Fruit fly (Drosophila melanogaster) whole organism, wandering third instar larva: ENCODE data around the gene Peritrophin-A.

Experiments used
- Abd-B ChIP-seq: fragments of >200 bp; optimal IDR thresholded peaks from 2 replicates; lab custom pipeline; 2017; ENCODE audit warnings: missing biosample characterization, missing genetic modification characterization
- CG9705 ChIP-seq: fragments of 200-800 bp; sonication (Bioruptor generic); optimal IDR thresholded peaks from 2 replicates; lab custom pipeline; 2018; ENCODE audit warnings: missing biosample characterization, mild to moderate bottlenecking, missing genetic modification characterization
- CrebA ChIP-seq: fragments of 200-800 bp; sonication (Bioruptor generic); optimal IDR thresholded peaks from 2 replicates; lab custom pipeline; 2016; ENCODE audit warnings: missing biosample characterization, mild to moderate bottlenecking, missing genetic modification characterization, borderline replicate concordance
- Dfd ChIP-seq: fragments of >200 bp; optimal IDR thresholded peaks from 2 replicates; lab custom pipeline; 2017; ENCODE audit warnings: missing biosample characterization, missing genetic modification characterization
- HLH106 ChIP-seq: fragments of 200-800 bp; optimal IDR thresholded peaks from 3 replicates; lab custom pipeline; 2019; ENCODE audit warnings: missing biosample characterization, mild to moderate bottlenecking, missing genetic modification characterization, moderate library complexity
- Hnf4 ChIP-seq: fragments of 200-800 bp; sonication (Bioruptor generic); optimal IDR thresholded peaks from 2 replicates; lab custom pipeline; 2016; ENCODE audit warnings: missing biosample characterization, mild to moderate bottlenecking, missing genetic modification characterization
- Hr78 ChIP-seq: fragments of >200 bp; optimal IDR thresholded peaks from 2 replicates; lab custom pipeline; 2017; ENCODE audit warnings: missing biosample characterization, missing genetic modification characterization
- Hr83 ChIP-seq: fragments of 200-300 bp; sonication (Bioruptor generic); optimal IDR thresholded peaks from 2 replicates; lab custom pipeline; 2016; ENCODE audit warnings: missing biosample characterization, mild to moderate bottlenecking, missing genetic modification characterization, moderate library complexity; ENCODE audit not compliant: poor library complexity, severe bottlenecking
- Jra ChIP-seq: sonication (Bioruptor generic); optimal IDR thresholded peaks from 2 replicates; lab custom pipeline; 2016; ENCODE audit warnings: missing biosample characterization, missing genetic modification characterization
- Myc ChIP-seq: fragments of >200 bp; optimal IDR thresholded peaks from 2 replicates; lab custom pipeline; 2017
- N ChIP-seq: fragments of >200 bp; optimal IDR thresholded peaks from 2 replicates; lab custom pipeline; 2018; ENCODE audit warnings: missing biosample characterization, missing external identifiers, missing genetic modification characterization
- OdsH ChIP-seq: fragments of 200-800 bp; sonication (Bioruptor generic); optimal IDR thresholded peaks from 2 replicates; lab custom pipeline; 2016; ENCODE audit warnings: missing biosample characterization, mild to moderate bottlenecking, missing genetic modification characterization
- Rel ChIP-seq, 2 experiments: fragments of 200-800 bp; sonication (Bioruptor generic) in 1 of 2; optimal IDR thresholded peaks; 2 replicates in 1 of 2; 3 replicates in 1 of 2; lab custom pipeline; 2016 to 2019; ENCODE audit warnings: mild to moderate bottlenecking in 2 of 2, missing biosample characterization in 2 of 2, missing genetic modification characterization in 2 of 2, moderate library complexity in 1 of 2
- Sp1 ChIP-seq: fragments of 200-800 bp; sonication (Bioruptor generic); optimal IDR thresholded peaks from 3 replicates; lab custom pipeline; 2019; ENCODE audit warnings: missing biosample characterization, mild to moderate bottlenecking, missing genetic modification characterization, moderate library complexity
- Vsx2 ChIP-seq: fragments of 200-300, 225-300 bp; sonication (Bioruptor generic); optimal IDR thresholded peaks from 2 replicates; lab custom pipeline; 2018; ENCODE audit warnings: missing biosample characterization, missing genetic modification characterization; ENCODE audit not compliant: partially characterized antibody
- br ChIP-seq: fragments of 200-800 bp; sonication (Bioruptor generic); optimal IDR thresholded peaks from 2 replicates; lab custom pipeline; 2016; ENCODE audit warnings: missing biosample characterization, missing genetic modification characterization
- brk ChIP-seq: fragments of 200-800 bp; sonication (Bioruptor generic); optimal IDR thresholded peaks from 2 replicates; lab custom pipeline; 2016; ENCODE audit warnings: missing biosample characterization, mild to moderate bottlenecking, missing genetic modification characterization
- dl ChIP-seq, 2 experiments: fragments of 175-275, 200-275 bp in 1 of 2; fragments of 200-275 bp in 1 of 2; sonication (Bioruptor generic); optimal IDR thresholded peaks; lab custom pipeline; 2018; ENCODE audit warnings: mild to moderate bottlenecking in 2 of 2, missing biosample characterization in 2 of 2, missing genetic modification characterization in 2 of 2, moderate library complexity in 2 of 2; ENCODE audit not compliant: partially characterized antibody in 2 of 2, insufficient read depth in 1 of 2
- dmrt93B ChIP-seq: fragments of 200-800 bp; sonication (Bioruptor generic); optimal IDR thresholded peaks from 2 replicates; lab custom pipeline; 2018; ENCODE audit warnings: missing biosample characterization, mild to moderate bottlenecking, missing genetic modification characterization
- dsf ChIP-seq: sonication (Bioruptor generic); optimal IDR thresholded peaks from 2 replicates; lab custom pipeline; 2016; ENCODE audit warnings: missing biosample characterization, missing genetic modification characterization, borderline replicate concordance
- ey ChIP-seq: fragments of 200-800 bp; sonication (Bioruptor generic); optimal IDR thresholded peaks from 2 replicates; lab custom pipeline; 2016; ENCODE audit warnings: missing biosample characterization, missing genetic modification characterization
- foxo ChIP-seq, 2 experiments: fragments of 200-800 bp; sonication (Bioruptor generic); optimal IDR thresholded peaks; 2 replicates in 1 of 2; 3 replicates in 1 of 2; lab custom pipeline; 2016 to 2017; ENCODE audit warnings: missing biosample characterization in 2 of 2, missing genetic modification characterization in 2 of 2
- h ChIP-seq: fragments of 200-800 bp; sonication (Bioruptor generic); optimal IDR thresholded peaks from 3 replicates; lab custom pipeline; 2016; ENCODE audit warnings: missing biosample characterization, mild to moderate bottlenecking, missing genetic modification characterization
- jim ChIP-seq: fragments of 175-275, 200-325 bp; sonication (Bioruptor generic); optimal IDR thresholded peaks from 2 replicates; lab custom pipeline; 2016; ENCODE audit warnings: missing biosample characterization, mild to moderate bottlenecking, missing genetic modification characterization
- lola ChIP-seq: fragments of >200 bp; optimal IDR thresholded peaks from 2 replicates; lab custom pipeline; 2017; ENCODE audit warnings: missing biosample characterization, missing genetic modification characterization
- pan ChIP-seq: fragments of >200 bp; optimal IDR thresholded peaks from 2 replicates; lab custom pipeline; 2017
- psq ChIP-seq: fragments of 200-800 bp; sonication (Bioruptor generic); optimal IDR thresholded peaks from 3 replicates; lab custom pipeline; 2017; ENCODE audit warnings: missing biosample characterization, mild to moderate bottlenecking, missing genetic modification characterization, moderate library complexity
- rgr ChIP-seq: fragments of 200-800 bp; sonication (Bioruptor generic); optimal IDR thresholded peaks from 3 replicates; lab custom pipeline; 2016; ENCODE audit warnings: missing biosample characterization, mild to moderate bottlenecking, missing genetic modification characterization
- usp ChIP-seq: fragments of >200 bp; optimal IDR thresholded peaks from 2 replicates; lab custom pipeline; 2017; ENCODE audit warnings: missing biosample characterization, missing genetic modification characterization
- woc ChIP-seq: sonication (Bioruptor generic); optimal IDR thresholded peaks from 2 replicates; lab custom pipeline; 2016; ENCODE audit warnings: missing biosample characterization, mild to moderate bottlenecking, missing genetic modification characterization

Gene Peritrophin-A

dm6 chrX:20235794-20236513 lies 8.5 kb upstream of the Peritrophin-A start, which contains the start of gene sw (continued):
- TF ChIP-seq dl (GFP tag; optimal IDR thresholded peaks at IDR 0.05; lab: Kevin White, UChicago; ENCODE audit: insufficient read depth in 1 of 2, partially characterized antibody in 2 of 2) (no peak), Sp1 (GFP tag; lab: Kevin White, UChicago) (peak; percentile 43), brk (GFP tag; lab: Kevin White, UChicago) (no peak), woc (GFP tag; lab: Kevin White, UChicago) (peak; percentile 78), Hr78 (GFP tag; lab: Kevin White, UChicago) (no peak), Hnf4 (GFP tag; lab: Kevin White, UChicago) (peak; percentile 57), N (GFP tag; lab: Kevin White, UChicago) (no peak), foxo (GFP tag; optimal IDR thresholded peaks at IDR 0.05; lab: Kevin White, UChicago) (peak in 1 of 2 experiments; percentile 53), Rel (GFP tag; optimal IDR thresholded peaks at IDR 0.05; lab: Kevin White, UChicago) (no peak), Rel (tag; optimal IDR thresholded peaks at IDR 0.05; lab: Kevin White, UChicago) (no peak), usp (GFP tag; lab: Kevin White, UChicago) (no peak), h (GFP tag; lab: Kevin White, UChicago) (peak; percentile 31), rgr (GFP tag; lab: Kevin White, UChicago) (peak; percentile 26), OdsH (no peak), pan (lab: Kevin White, UChicago) (no peak), jim (no peak), Abd-B (no peak)

DNA sequence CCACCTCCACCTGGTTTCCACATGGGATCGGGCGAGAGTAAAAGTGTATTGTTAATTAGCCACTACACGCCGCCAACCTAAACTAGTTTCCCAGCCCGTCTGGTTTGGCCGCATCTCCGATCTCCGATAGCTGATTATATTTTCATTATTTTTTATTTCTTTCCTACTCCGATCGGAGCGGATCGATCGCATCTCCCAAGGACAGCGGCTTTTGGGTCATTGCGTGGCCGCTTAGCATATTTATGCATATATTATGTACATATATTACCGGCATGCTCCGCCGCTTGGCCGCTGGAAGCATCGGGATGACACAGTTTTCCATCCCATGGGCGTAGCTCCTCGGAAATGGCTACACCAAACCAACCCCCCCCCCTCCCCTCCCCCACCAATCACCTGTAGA lies 6.5 kb upstream of the Peritrophin-A start:
- TF ChIP-seq Rel (GFP tag; optimal IDR thresholded peaks at IDR 0.05; lab: Kevin White, UChicago), result no peak
- no peak for TF ChIP-seq Rel (tag; optimal IDR thresholded peaks at IDR 0.05; lab: Kevin White, UChicago)
- TF ChIP-seq OdsH, result no peak
- no peak for TF ChIP-seq jim
- TF ChIP-seq HLH106, result no peak
- TF ChIP-seq rgr (GFP tag; lab: Kevin White, UChicago), result no peak
- no peak for TF ChIP-seq brk (GFP tag; lab: Kevin White, UChicago)
- no peak for TF ChIP-seq usp (GFP tag; lab: Kevin White, UChicago)
- no peak for TF ChIP-seq foxo (GFP tag; optimal IDR thresholded peaks at IDR 0.05; lab: Kevin White, UChicago)
- TF ChIP-seq Myc (lab: Kevin White, UChicago), result no peak
- no peak for TF ChIP-seq Hr83 (GFP tag; lab: Kevin White, UChicago)
- TF ChIP-seq dmrt93B (GFP tag; lab: Kevin White, UChicago), result no peak

- no peak for TF ChIP-seq Hnf4 (GFP tag; lab: Kevin White, UChicago)
- peak; percentile 46 for TF ChIP-seq woc (GFP tag; lab: Kevin White, UChicago)
- peak; percentile 38 for TF ChIP-seq Vsx2 (GFP tag; lab: Kevin White, UChicago)
- TF ChIP-seq psq (GFP tag; lab: Kevin White, UChicago), result peak; percentile 1
- no peak for TF ChIP-seq jim
These were observed 5.5 kb upstream of the Peritrophin-A start for dm6 chrX:20238736-20239607.

- TF ChIP-seq br (GFP tag; lab: Kevin White, UChicago) (no peak), Dfd (GFP tag; lab: Kevin White, UChicago) (no peak), usp (GFP tag; lab: Kevin White, UChicago) (no peak), CrebA (GFP tag; lab: Kevin White, UChicago) (no peak), Jra (GFP tag; lab: Kevin White, UChicago) (no peak), Hr83 (GFP tag; lab: Kevin White, UChicago) (no peak), Myc (lab: Kevin White, UChicago) (no peak), Vsx2 (GFP tag; lab: Kevin White, UChicago) (no peak), Rel (GFP tag; optimal IDR thresholded peaks at IDR 0.05; lab: Kevin White, UChicago) (no peak), Rel (tag; optimal IDR thresholded peaks at IDR 0.05; lab: Kevin White, UChicago) (no peak), foxo (GFP tag; optimal IDR thresholded peaks at IDR 0.05; lab: Kevin White, UChicago) (no peak), Hnf4 (GFP tag; lab: Kevin White, UChicago) (no peak), ey (no peak), dsf (GFP tag; lab: Kevin White, UChicago) (no peak), lola (GFP tag; lab: Kevin White, UChicago) (no peak), Sp1 (GFP tag; lab: Kevin White, UChicago) (no peak), CG9705 (GFP tag; lab: Kevin White, UChicago) (no peak), OdsH (no peak), jim (no peak)
These were observed 4.9 kb upstream of the Peritrophin-A start, which contains the start of gene obst-A for dm6 chrX:20239608-20239941. obst-A (plus strand) TSS chrX:20239855.
